Fruit fly (Drosophila melanogaster): Measurements from ENCODE around the gene CG13601.

dm6 chr3R:23931095-23931728 is 3.8 kb upstream of the CG13601 start, which contains the start of the genes Rpt2 and CG13599:
- TF ChIP-seq net (GFP tag; optimal IDR thresholded peaks at IDR 0.05): no peak
- TF ChIP-seq Smox (GFP tag; optimal IDR thresholded peaks at IDR 0.05): no peak
- no peak for TF ChIP-seq CG1621 (tag; optimal IDR thresholded peaks at IDR 0.05)
- no peak for TF ChIP-seq Gug (GFP tag; IDR thresholded peaks at IDR 0.05)
- TF ChIP-seq CG8119 (GFP tag; IDR thresholded peaks at IDR 0.05): no peak
- no peak for TF ChIP-seq Met (GFP tag; optimal IDR thresholded peaks at IDR 0.05)
- no peak for TF ChIP-seq pdm3 (GFP tag; optimal IDR thresholded peaks at IDR 0.05)
- no peak for TF ChIP-seq CG15336 (GFP tag; IDR thresholded peaks at IDR 0.05)
- TF ChIP-seq CG16779 (tag; optimal IDR thresholded peaks at IDR 0.05): no peak
- no peak for TF ChIP-seq vri (GFP tag; optimal IDR thresholded peaks at IDR 0.05)

Measured in whole organism, prepupa.